Worm (Caenorhabditis elegans) whole organism, L2 larva: ENCODE measurements around the gene pqn-8.

ENCODE experiments used
- C34F6.9 ChIP-seq: fragments of 150-350 bp; optimal IDR thresholded peaks from 2 replicates; lab custom pipeline; 2014; ENCODE audit warnings: missing biosample characterization, missing genetic modification characterization
- F13H6.1 ChIP-seq: sonication (generic microtip); optimal IDR thresholded peaks from 2 replicates; lab custom pipeline; 2016; ENCODE audit warnings: missing genetic modification characterization, missing compliant biosample characterization
- R02D3.7 ChIP-seq: fragments of 150-350 bp; optimal IDR thresholded peaks from 2 replicates; lab custom pipeline; 2014; ENCODE audit warnings: missing biosample characterization, missing genetic modification characterization
- Y55F3AM.14 ChIP-seq: fragments of 200-800 bp; sonication (Bioruptor generic); optimal IDR thresholded peaks from 2 replicates; lab custom pipeline; 2018; ENCODE audit warnings: mild to moderate bottlenecking, missing genetic modification characterization, missing compliant biosample characterization
- ZK546.5 ChIP-seq: sonication (generic microtip); optimal IDR thresholded peaks from 2 replicates; lab custom pipeline; 2017; ENCODE audit warnings: missing biosample characterization, missing genetic modification characterization
- alr-1 ChIP-seq: fragments of 150-350 bp; optimal IDR thresholded peaks from 2 replicates; lab custom pipeline; 2014; ENCODE audit warnings: missing biosample characterization, missing genetic modification characterization
- aly-2 ChIP-seq: fragments of 150-350 bp; optimal IDR thresholded peaks from 2 replicates; lab custom pipeline; 2014; ENCODE audit warnings: missing biosample characterization, missing genetic modification characterization
- ama-1 ChIP-seq: fragments of 150-350 bp; optimal IDR thresholded peaks from 2 replicates; lab custom pipeline; 2018; ENCODE audit warnings: inconsistent platforms
- blmp-1 ChIP-seq: sonication (generic microtip); optimal IDR thresholded peaks from 2 replicates; lab custom pipeline; 2017; ENCODE audit warnings: missing genetic modification characterization, mild to moderate bottlenecking, missing compliant biosample characterization, antibody characterized with exemption, moderate library complexity; ENCODE audit not compliant: insufficient read depth
- ceh-16 ChIP-seq: fragments of 150-350 bp; optimal IDR thresholded peaks from 2 replicates; lab custom pipeline; 2014; ENCODE audit warnings: missing biosample characterization, missing genetic modification characterization
- ceh-82 ChIP-seq: fragments of 150-350 bp; optimal IDR thresholded peaks from 2 replicates; lab custom pipeline; 2014; ENCODE audit warnings: missing biosample characterization, missing genetic modification characterization
- crh-2 ChIP-seq: sonication (generic microtip); optimal IDR thresholded peaks from 2 replicates; lab custom pipeline; 2017; ENCODE audit warnings: missing biosample characterization, missing genetic modification characterization
- dmd-4 ChIP-seq: sonication (generic microtip); optimal IDR thresholded peaks from 2 replicates; lab custom pipeline; 2017; ENCODE audit warnings: missing biosample characterization, missing genetic modification characterization
- egl-27 ChIP-seq: sonication (generic microtip); optimal IDR thresholded peaks from 3 replicates; lab custom pipeline; 2017; ENCODE audit warnings: missing biosample characterization, missing genetic modification reagents, missing genetic modification characterization
- elt-1 ChIP-seq: fragments of 150-350 bp; optimal IDR thresholded peaks from 2 replicates; lab custom pipeline; 2014; ENCODE audit warnings: missing biosample characterization, missing genetic modification characterization
- elt-3 ChIP-seq: sonication (generic microtip); optimal IDR thresholded peaks from 2 replicates; lab custom pipeline; 2017; ENCODE audit warnings: missing biosample characterization, missing genetic modification characterization
- fos-1 ChIP-seq: fragments of 150-350 bp; optimal IDR thresholded peaks from 2 replicates; lab custom pipeline; 2014; ENCODE audit warnings: missing biosample characterization, missing genetic modification characterization
- gmeb-1 ChIP-seq: fragments of 150-350 bp; optimal IDR thresholded peaks from 2 replicates; lab custom pipeline; 2014; ENCODE audit warnings: missing biosample characterization, missing genetic modification characterization
- lin-11 ChIP-seq: fragments of 150-350 bp; sonication (generic microtip); optimal IDR thresholded peaks from 2 replicates; lab custom pipeline; 2014; ENCODE audit warnings: missing biosample characterization, missing genetic modification characterization, inconsistent platforms, mixed read lengths
- lin-13 ChIP-seq: fragments of 150-350 bp; optimal IDR thresholded peaks from 2 replicates; lab custom pipeline; 2014; ENCODE audit warnings: missing biosample characterization, missing genetic modification reagents, missing genetic modification characterization
- lin-39 ChIP-seq: fragments of 150-350 bp; optimal IDR thresholded peaks from 2 replicates; lab custom pipeline; 2014; ENCODE audit warnings: missing biosample characterization, missing genetic modification reagents, missing genetic modification characterization
- lsy-2 ChIP-seq, 2 experiments: fragments of 150-350 bp in 1 of 2; sonication (generic microtip) in 1 of 2; optimal IDR thresholded peaks; 2 replicates each; lab custom pipeline; 2014 to 2017; ENCODE audit warnings: missing biosample characterization in 2 of 2, missing genetic modification characterization in 2 of 2
- mab-5 ChIP-seq: fragments of 150-350 bp; optimal IDR thresholded peaks from 2 replicates; lab custom pipeline; 2014; ENCODE audit warnings: missing biosample characterization, missing genetic modification characterization
- mbf-1 ChIP-seq: sonication (generic microtip); optimal IDR thresholded peaks from 2 replicates; lab custom pipeline; 2017; ENCODE audit warnings: missing biosample characterization, missing genetic modification characterization
- mdl-1 ChIP-seq, 2 experiments: fragments of 150-350 bp in 1 of 2; sonication (generic microtip) in 1 of 2; optimal IDR thresholded peaks; 2 replicates each; lab custom pipeline; 2017; ENCODE audit warnings: missing biosample characterization in 2 of 2, missing genetic modification characterization in 2 of 2
- nhr-10 ChIP-seq: sonication (generic microtip); optimal IDR thresholded peaks from 2 replicates; lab custom pipeline; 2017; ENCODE audit warnings: missing biosample characterization, missing genetic modification characterization
- nhr-11 ChIP-seq: fragments of 150-350 bp; optimal IDR thresholded peaks from 2 replicates; lab custom pipeline; 2014; ENCODE audit warnings: missing biosample characterization, missing genetic modification characterization
- nhr-12 ChIP-seq: fragments of 150-350 bp; optimal IDR thresholded peaks from 2 replicates; lab custom pipeline; 2014; ENCODE audit warnings: missing biosample characterization, missing genetic modification characterization
- nhr-129 ChIP-seq: fragments of 150-350 bp; optimal IDR thresholded peaks from 2 replicates; lab custom pipeline; 2014; ENCODE audit warnings: missing biosample characterization, missing genetic modification characterization
- nhr-21 ChIP-seq: fragments of 150-350 bp; optimal IDR thresholded peaks from 2 replicates; lab custom pipeline; 2014; ENCODE audit warnings: missing biosample characterization, missing genetic modification characterization
- nhr-23 ChIP-seq: fragments of 150-350 bp; optimal IDR thresholded peaks from 2 replicates; lab custom pipeline; 2014; ENCODE audit warnings: missing biosample characterization, missing genetic modification reagents, missing genetic modification characterization
- nhr-237 ChIP-seq: fragments of 150-350 bp; optimal IDR thresholded peaks from 2 replicates; lab custom pipeline; 2014; ENCODE audit warnings: missing biosample characterization, missing genetic modification characterization
- nhr-25 ChIP-seq: fragments of 150-350 bp; sonication (generic microtip); optimal IDR thresholded peaks from 3 replicates; lab custom pipeline; 2014; ENCODE audit warnings: missing biosample characterization, missing genetic modification characterization
- nhr-6 ChIP-seq: fragments of 150-350 bp; optimal IDR thresholded peaks from 2 replicates; lab custom pipeline; 2014; ENCODE audit warnings: missing biosample characterization, missing genetic modification characterization
- nhr-77 ChIP-seq: fragments of 150-350 bp; optimal IDR thresholded peaks from 2 replicates; lab custom pipeline; 2014; ENCODE audit warnings: missing biosample characterization, missing genetic modification characterization
- peb-1 ChIP-seq: fragments of 150-350 bp; optimal IDR thresholded peaks from 2 replicates; lab custom pipeline; 2014; ENCODE audit warnings: missing biosample characterization, missing genetic modification characterization
- sem-4 ChIP-seq: fragments of 150-350 bp; optimal IDR thresholded peaks from 2 replicates; lab custom pipeline; 2014; ENCODE audit warnings: missing biosample characterization, missing genetic modification reagents, missing genetic modification characterization
- skn-1 ChIP-seq: sonication (generic microtip); optimal IDR thresholded peaks from 2 replicates; lab custom pipeline; 2017; ENCODE audit warnings: missing biosample characterization, missing genetic modification characterization
- sma-3 ChIP-seq: sonication (generic microtip); optimal IDR thresholded peaks from 2 replicates; lab custom pipeline; 2016; ENCODE audit warnings: missing genetic modification reagents, missing genetic modification characterization, missing compliant biosample characterization
- sma-9 ChIP-seq, 2 experiments: fragments of 150-350 bp in 1 of 2; sonication (generic microtip) in 1 of 2; optimal IDR thresholded peaks; 2 replicates each; lab custom pipeline; 2014 to 2016; ENCODE audit warnings: missing genetic modification characterization in 2 of 2, mild to moderate bottlenecking in 1 of 2, missing biosample characterization in 1 of 2, missing compliant biosample characterization in 1 of 2, missing genetic modification reagents in 1 of 2, moderate library complexity in 1 of 2
- snpc-4 ChIP-seq: fragments of 150-350 bp; optimal IDR thresholded peaks from 2 replicates; lab custom pipeline; 2014; ENCODE audit warnings: missing biosample characterization, missing genetic modification characterization
- unc-39 ChIP-seq: fragments of 150-350 bp; optimal IDR thresholded peaks from 2 replicates; lab custom pipeline; 2014; ENCODE audit warnings: missing biosample characterization, missing genetic modification characterization
- unc-55 ChIP-seq: fragments of 150-350 bp; sonication (generic microtip); optimal IDR thresholded peaks from 3 replicates; lab custom pipeline; 2014; ENCODE audit warnings: missing biosample characterization, missing genetic modification reagents, missing genetic modification characterization
- unc-62 ChIP-seq: fragments of 150-350 bp; optimal IDR thresholded peaks from 2 replicates; lab custom pipeline; 2014; ENCODE audit warnings: missing biosample characterization, missing genetic modification reagents, missing genetic modification characterization
- zag-1 ChIP-seq: fragments of 150-350 bp; optimal IDR thresholded peaks from 2 replicates; lab custom pipeline; 2014; ENCODE audit warnings: missing biosample characterization, missing genetic modification characterization
- ztf-1 ChIP-seq: fragments of 200-800 bp; sonication (Bioruptor generic); conservative IDR thresholded peaks from 2 replicates; pipeline ENCODE4 v1.3.6; 2022; ENCODE audit warnings: missing genetic modification characterization, missing compliant biosample characterization
- ztf-11 ChIP-seq: sonication (generic microtip); optimal IDR thresholded peaks from 2 replicates; lab custom pipeline; 2017; ENCODE audit warnings: missing biosample characterization, missing genetic modification characterization
- ztf-4 ChIP-seq: fragments of 150-350 bp; optimal IDR thresholded peaks from 2 replicates; lab custom pipeline; 2014; ENCODE audit warnings: missing biosample characterization, missing genetic modification characterization

The pqn-8 gene

DNA sequence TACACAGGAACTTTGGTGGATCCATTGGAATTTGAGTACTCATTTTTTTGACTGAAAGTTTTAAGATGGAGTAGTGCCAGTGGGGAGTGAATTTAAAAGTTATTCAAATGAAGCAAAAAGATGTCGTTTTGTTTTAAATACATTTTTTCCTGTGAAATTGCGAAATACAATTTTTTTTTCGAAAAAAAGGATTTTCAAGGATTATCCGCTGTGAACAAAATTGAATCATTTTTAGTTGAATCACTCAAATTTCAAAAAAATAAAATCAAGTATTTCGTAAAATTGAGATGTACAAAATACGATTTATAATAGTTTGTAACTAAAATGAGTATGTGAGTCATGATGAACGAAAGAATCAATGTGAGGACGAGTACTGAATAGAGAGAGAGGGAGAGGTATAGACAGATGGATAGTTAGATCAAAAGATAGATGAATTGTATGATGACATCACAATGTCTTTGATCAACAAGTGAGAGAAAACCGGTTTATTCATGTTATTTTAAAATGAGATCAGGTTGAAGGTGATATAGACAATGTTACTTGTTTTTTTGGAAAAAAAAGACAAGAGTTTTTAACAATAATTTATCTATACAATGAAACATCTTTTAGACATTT, 9.1 kb upstream of the pqn-8 start, which contains the start of gene C05B5.8:
Gene C05B5.8, minus strand, starts transcription at position 51 of the 615 bp plus-strand sequence.
- peak; percentile 55 for TF ChIP-seq fos-1 (tag; lab: Kevin White, UChicago)
- TF ChIP-seq C34F6.9 (tag; lab: Kevin White, UChicago), result no peak
- no peak for TF ChIP-seq snpc-4
- TF ChIP-seq nhr-77 (tag; lab: Kevin White, UChicago), result no peak
- no peak for TF ChIP-seq lin-39 (tag; lab: Kevin White, UChicago)
- no peak for TF ChIP-seq mbf-1 (tag; lab: Kevin White, UChicago)
- no peak for TF ChIP-seq ama-1
- no peak for TF ChIP-seq unc-39
- no peak for TF ChIP-seq elt-1 (tag; lab: Kevin White, UChicago)
- TF ChIP-seq unc-62 (GFP tag; lab: Kevin White, UChicago), result no peak
- no peak for TF ChIP-seq ZK546.5 (tag; lab: Kevin White, UChicago)
- no peak for TF ChIP-seq nhr-10
- TF ChIP-seq nhr-12, result no peak
- TF ChIP-seq ztf-1 (GFP tag; lab: Robert Waterston, UW), result no peak
- TF ChIP-seq nhr-25 (tag; lab: Kevin White, UChicago), result peak; percentile 86
- no peak for TF ChIP-seq unc-55
- no peak for TF ChIP-seq nhr-6 (tag; lab: Kevin White, UChicago)
- TF ChIP-seq dmd-4, result no peak
- TF ChIP-seq ceh-16 (tag; lab: Kevin White, UChicago), result peak; percentile 6
- TF ChIP-seq nhr-237 (tag; lab: Kevin White, UChicago), result no peak
- no peak for TF ChIP-seq Y55F3AM.14 (GFP tag; lab: Kevin White, UChicago)
- no peak for TF ChIP-seq peb-1
- TF ChIP-seq ztf-4, result no peak
- no peak for TF ChIP-seq nhr-23 (tag; lab: Kevin White, UChicago)
- no peak for TF ChIP-seq zag-1 (tag; lab: Kevin White, UChicago)
- TF ChIP-seq nhr-21 (tag; lab: Kevin White, UChicago), result peak; percentile 46
- no peak for TF ChIP-seq aly-2 (tag; lab: Kevin White, UChicago)
- TF ChIP-seq elt-3 (tag; lab: Kevin White, UChicago), result no peak
- no peak for TF ChIP-seq lin-11 (tag; lab: Kevin White, UChicago)
- TF ChIP-seq alr-1 (tag; lab: Kevin White, UChicago), result no peak
- TF ChIP-seq lin-13, result no peak
- TF ChIP-seq F13H6.1 (tag; lab: Kevin White, UChicago), result no peak
- TF ChIP-seq skn-1 (tag; lab: Kevin White, UChicago), result no peak
- no peak for TF ChIP-seq gmeb-1 (tag; lab: Kevin White, UChicago)
- TF ChIP-seq R02D3.7 (tag; lab: Kevin White, UChicago), result no peak
- TF ChIP-seq blmp-1 (tag; lab: Kevin White, UChicago), result peak; percentile 31
- no peak for TF ChIP-seq sem-4 (tag; lab: Kevin White, UChicago)
- no peak for TF ChIP-seq lsy-2 (tag; optimal IDR thresholded peaks at IDR 0.05; lab: Kevin White, UChicago)
- peak; percentile 54 for TF ChIP-seq nhr-129 (tag; lab: Kevin White, UChicago)
- TF ChIP-seq nhr-11 (tag; lab: Kevin White, UChicago), result no peak
- TF ChIP-seq crh-2 (tag; lab: Kevin White, UChicago), result no peak
- no peak for TF ChIP-seq mdl-1 (tag; optimal IDR thresholded peaks at IDR 0.05; lab: Kevin White, UChicago)
- peak; percentile 33 for TF ChIP-seq sma-9 (GFP tag; optimal IDR thresholded peaks at IDR 0.05; lab: Kevin White, UChicago)
- no peak for TF ChIP-seq sma-9 (tag; optimal IDR thresholded peaks at IDR 0.05; lab: Kevin White, UChicago)
- TF ChIP-seq mab-5 (tag; lab: Kevin White, UChicago), result no peak
- no peak for TF ChIP-seq ztf-11 (tag; lab: Kevin White, UChicago)
- TF ChIP-seq egl-27 (tag; lab: Kevin White, UChicago), result no peak
- peak; percentile 76 for TF ChIP-seq sma-3
- no peak for TF ChIP-seq ceh-82
